Worm (Caenorhabditis elegans): ENCODE data around the gene Y46D2A.1.
A peak's percentile ranks its signal among the peaks of the same experiment; 100 is the strongest.

Gene Y46D2A.1

ce11 chrII:3318839-3319238, 3.5 kb upstream of the Y46D2A.1 start:
- TF ChIP-seq dpl-1 (GFP tag; optimal IDR thresholded peaks at IDR 0.05) (no peak), ztf-4 (tag; optimal IDR thresholded peaks at IDR 0.05) (no peak), nhr-20 (tag; optimal IDR thresholded peaks at IDR 0.05) (peak; percentile 17), unc-30 (tag; optimal IDR thresholded peaks at IDR 0.05) (no peak), elt-2 (tag; optimal IDR thresholded peaks at IDR 0.05) (peak; percentile 84), alr-1 (tag; optimal IDR thresholded peaks at IDR 0.05; ENCODE audit: borderline replicate concordance) (no peak)

ce11 chrII:3323179-3323578, 822 bp downstream of the Y46D2A.1 start, which contains the start of gene Y46D2A.2:
Gene Y46D2A.2, minus strand, starts transcription at chrII:3323279.
- TF ChIP-seq elt-2 (tag; optimal IDR thresholded peaks at IDR 0.05) (peak; percentile 9), nhr-84 (tag; optimal IDR thresholded peaks at IDR 0.05) (no peak)

ce11 chrII:3327104-3327503, 4.7 kb downstream of the Y46D2A.1 start, which contains the start of gene Y46D2A.3:
Gene Y46D2A.3, minus strand, starts transcription at chrII:3327204.
- TF ChIP-seq lin-13 (GFP tag; optimal IDR thresholded peaks at IDR 0.05) (no peak), ceh-88 (GFP tag; IDR thresholded peaks at IDR 0.05) (no peak), nhr-76 (tag; optimal IDR thresholded peaks at IDR 0.05) (no peak), jun-1 (tag; optimal IDR thresholded peaks at IDR 0.05) (no peak), ces-1 (GFP tag; optimal IDR thresholded peaks at IDR 0.05) (no peak), egl-13 (tag; optimal IDR thresholded peaks at IDR 0.05) (no peak), tbx-2 (tag; optimal IDR thresholded peaks at IDR 0.05) (no peak), blmp-1 (tag; optimal IDR thresholded peaks at IDR 0.05) (no peak), nhr-237 (tag; optimal IDR thresholded peaks at IDR 0.05) (no peak), rnt-1 (tag; optimal IDR thresholded peaks at IDR 0.05) (no peak), ceh-63 (GFP tag; optimal IDR thresholded peaks at IDR 0.05) (no peak), zag-1 (tag; optimal IDR thresholded peaks at IDR 0.05) (no peak), aha-1 (tag; optimal IDR thresholded peaks at IDR 0.05) (no peak), unc-130 (tag; optimal IDR thresholded peaks at IDR 0.05) (no peak), lin-15B (tag; optimal IDR thresholded peaks at IDR 0.05) (no peak), unc-30 (tag; optimal IDR thresholded peaks at IDR 0.05) (no peak), F16B12.6 (tag; optimal IDR thresholded peaks at IDR 0.05) (no peak), swsn-7 (tag; optimal IDR thresholded peaks at IDR 0.05) (no peak), nhr-71 (tag; optimal IDR thresholded peaks at IDR 0.05) (no peak)

- TF ChIP-seq nhr-47 (tag; optimal IDR thresholded peaks at IDR 0.05) (no peak), ceh-82 (tag; optimal IDR thresholded peaks at IDR 0.05) (no peak), skn-1 (tag; optimal IDR thresholded peaks at IDR 0.05) (no peak), lin-15B (tag; optimal IDR thresholded peaks at IDR 0.05) (no peak)
Measured at ce11 chrII:3332039-3332438, 9.7 kb downstream of the Y46D2A.1 start, which contains the start of gene irld-27. Gene irld-27, plus strand, starts transcription at chrII:3332339.

- no peak for TF ChIP-seq unc-62 (GFP tag; optimal IDR thresholded peaks at IDR 0.05)
- TF ChIP-seq unc-130 (tag; optimal IDR thresholded peaks at IDR 0.05): no peak
- no peak for TF ChIP-seq Y116A8C.19 (tag; optimal IDR thresholded peaks at IDR 0.05; ENCODE audit: borderline replicate concordance)
- TF ChIP-seq jun-1 (tag; optimal IDR thresholded peaks at IDR 0.05): no peak
- TF ChIP-seq ceh-63 (GFP tag; optimal IDR thresholded peaks at IDR 0.05): no peak
- TF ChIP-seq lin-35 (GFP tag; optimal IDR thresholded peaks at IDR 0.05): no peak
- no peak for TF ChIP-seq nhr-28 (tag; optimal IDR thresholded peaks at IDR 0.05)
- no peak for TF ChIP-seq C16A3.4 (tag; optimal IDR thresholded peaks at IDR 0.05)
- TF ChIP-seq nhr-19 (GFP tag; conservative IDR thresholded peaks at IDR 0.05): no peak
- TF ChIP-seq irx-1 (tag; optimal IDR thresholded peaks at IDR 0.05): no peak
- no peak for TF ChIP-seq zag-1 (tag; optimal IDR thresholded peaks at IDR 0.05)
- no peak for TF ChIP-seq dpl-1 (GFP tag; optimal IDR thresholded peaks at IDR 0.05)
Measured at ce11 chrII:3337039-3337438, 14.7 kb downstream of the Y46D2A.1 start, which contains the start of gene F14D2.19. Gene F14D2.19, minus strand, starts transcription at chrII:3337139.

All from whole organism, L1 larva.